Worm (Caenorhabditis elegans): Measurements from ENCODE around the gene mct-4.

DNA sequence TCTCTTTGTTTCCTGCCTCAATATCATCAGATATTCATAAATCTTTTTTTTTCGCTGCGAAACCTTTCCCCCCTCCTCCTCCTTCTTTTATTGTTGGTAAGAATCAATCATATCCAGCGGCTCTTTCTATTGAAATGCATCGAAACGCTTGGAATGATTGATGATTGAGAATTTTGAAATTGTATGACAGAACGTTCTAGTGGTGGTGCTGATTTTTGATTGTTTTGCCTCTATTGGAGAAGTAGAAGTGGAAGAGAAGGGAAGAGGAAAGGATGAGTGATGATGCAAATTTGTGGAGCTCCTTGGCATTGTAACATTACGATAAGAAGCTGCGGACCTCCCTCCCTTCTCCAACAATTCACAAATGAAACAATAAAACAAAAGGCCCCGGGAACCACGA is 36.0 kb upstream of the mct-4 start:
- no peak for TF ChIP-seq hlh-17 (GFP tag; optimal IDR thresholded peaks at IDR 0.05; ENCODE audit: borderline replicate concordance)
- no peak for TF ChIP-seq nhr-237 (tag; optimal IDR thresholded peaks at IDR 0.05)
- TF ChIP-seq fos-1 (tag; optimal IDR thresholded peaks at IDR 0.05) = no peak
- no peak for TF ChIP-seq nhr-11 (tag; optimal IDR thresholded peaks at IDR 0.05)
- no peak for TF ChIP-seq lin-39 (tag; optimal IDR thresholded peaks at IDR 0.05)
- TF ChIP-seq ama-1 (optimal IDR thresholded peaks at IDR 0.05) = no peak
